Fruit fly (Drosophila melanogaster): ENCODE results near the gene MICU1.

- TF ChIP-seq acj6 (GFP tag; optimal IDR thresholded peaks at IDR 0.05) (no peak), Lpt (GFP tag; optimal IDR thresholded peaks at IDR 0.05) (no peak), cyc (GFP tag; optimal IDR thresholded peaks at IDR 0.05) (no peak)
These were observed 41.9 kb upstream of the MICU1 start for dm6 chr2L:7140089-7140488.
